Fruit fly (Drosophila melanogaster) whole organism, prepupa: ENCODE data around the gene CG33511.

Experiments used
- Blimp-1 ChIP-seq: fragments of 200-800 bp; sonication (Bioruptor generic); optimal IDR thresholded peaks from 3 replicates; lab custom pipeline; 2017; ENCODE audit warnings: missing biosample characterization, missing genetic modification characterization, mild to moderate bottlenecking, moderate library complexity, missing genetic modification reagents
- CG10631 ChIP-seq: fragments of 200-800 bp; sonication (Bioruptor generic); optimal IDR thresholded peaks from 2 replicates; lab custom pipeline; 2016; ENCODE audit warnings: missing biosample characterization, missing genetic modification characterization
- CG10669 ChIP-seq: fragments of 200-800 bp; sonication (Bioruptor generic); optimal IDR thresholded peaks from 3 replicates; lab custom pipeline; 2018; ENCODE audit warnings: missing biosample characterization, mild to moderate bottlenecking, missing genetic modification characterization, moderate library complexity
- CG11294 ChIP-seq: fragments of 200-800 bp; sonication (Bioruptor generic); IDR thresholded peaks from 2 replicates; pipeline ENCODE4 v1.3.6; 2022; ENCODE audit warnings: missing biosample characterization, missing genetic modification characterization
- CG11762 ChIP-seq: fragments of 200-800 bp; sonication (Bioruptor generic); optimal IDR thresholded peaks from 3 replicates; lab custom pipeline; 2016; ENCODE audit warnings: missing biosample characterization, missing genetic modification characterization; ENCODE audit not compliant: insufficient read depth
- CG11902 ChIP-seq: fragments of 200-800 bp; sonication (Bioruptor generic); optimal IDR thresholded peaks from 3 replicates; lab custom pipeline; 2016; ENCODE audit warnings: missing biosample characterization, missing genetic modification characterization
- CG15336 ChIP-seq: fragments of 200-800 bp; sonication (Bioruptor generic); IDR thresholded peaks from 2 replicates; pipeline ENCODE4 v1.3.6; 2022; ENCODE audit warnings: missing biosample characterization, missing genetic modification characterization
- CG1621 ChIP-seq: fragments of 200-800 bp; sonication (Bioruptor generic); optimal IDR thresholded peaks from 3 replicates; lab custom pipeline; 2018; ENCODE audit warnings: missing biosample characterization, mild to moderate bottlenecking, missing genetic modification characterization
- CG16779 ChIP-seq: fragments of 200-800 bp; sonication (Bioruptor generic); optimal IDR thresholded peaks from 3 replicates; lab custom pipeline; 2017; ENCODE audit warnings: missing biosample characterization, mild to moderate bottlenecking, missing genetic modification characterization
- CG3032 ChIP-seq: fragments of 200-800 bp; optimal IDR thresholded peaks from 2 replicates; lab custom pipeline; 2019; ENCODE audit warnings: missing biosample characterization, mild to moderate bottlenecking, missing genetic modification characterization, moderate library complexity
- CG31627 ChIP-seq: fragments of 200-800 bp; sonication (Bioruptor generic); optimal IDR thresholded peaks from 3 replicates; lab custom pipeline; 2016; ENCODE audit warnings: missing biosample characterization, missing genetic modification characterization
- CG32006 ChIP-seq: fragments of 200-800 bp; sonication (Bioruptor generic); optimal IDR thresholded peaks from 3 replicates; lab custom pipeline; 2017; ENCODE audit warnings: missing biosample characterization, mild to moderate bottlenecking, missing genetic modification characterization
- CG34406 ChIP-seq: fragments of 200-800 bp; sonication (Bioruptor generic); optimal IDR thresholded peaks from 3 replicates; lab custom pipeline; 2016; ENCODE audit warnings: missing biosample characterization, missing genetic modification characterization
- CG3919 ChIP-seq: fragments of 200-800 bp; sonication (Bioruptor generic); optimal IDR thresholded peaks from 3 replicates; lab custom pipeline; 2016; ENCODE audit warnings: missing biosample characterization, missing genetic modification characterization
- CG4318 ChIP-seq: fragments of 200-800 bp; sonication (Bioruptor generic); optimal IDR thresholded peaks from 3 replicates; lab custom pipeline; 2017; ENCODE audit warnings: missing biosample characterization, mild to moderate bottlenecking, missing genetic modification characterization
- CG6792 ChIP-seq: fragments of 200-800 bp; sonication (Bioruptor generic); optimal IDR thresholded peaks from 3 replicates; lab custom pipeline; 2016; ENCODE audit warnings: missing biosample characterization, missing genetic modification characterization
- CG6808 ChIP-seq: fragments of 200-800 bp; sonication (Bioruptor generic); optimal IDR thresholded peaks from 3 replicates; lab custom pipeline; 2017; ENCODE audit warnings: missing biosample characterization, missing genetic modification characterization, mild to moderate bottlenecking, moderate library complexity, missing genetic modification reagents
- CG6854 ChIP-seq: fragments of 200-800 bp; sonication (Bioruptor generic); optimal IDR thresholded peaks from 2 replicates; lab custom pipeline; 2017; ENCODE audit warnings: missing biosample characterization, mild to moderate bottlenecking, missing genetic modification characterization
- CG8119 ChIP-seq: fragments of 200-800 bp; sonication (Bioruptor generic); IDR thresholded peaks from 3 replicates; pipeline ENCODE4 v1.3.6; 2022; ENCODE audit warnings: missing biosample characterization, missing genetic modification characterization
- CG8319 ChIP-seq: fragments of 200-800 bp; sonication (Bioruptor generic); optimal IDR thresholded peaks from 3 replicates; lab custom pipeline; 2016; ENCODE audit warnings: missing biosample characterization, missing genetic modification characterization
- CG8632 ChIP-seq: fragments of 200-800 bp; sonication (Bioruptor generic); optimal IDR thresholded peaks from 3 replicates; lab custom pipeline; 2016; ENCODE audit warnings: missing biosample characterization, missing genetic modification characterization
- CG9139 ChIP-seq: fragments of 200-800 bp; sonication (Bioruptor generic); optimal IDR thresholded peaks from 3 replicates; lab custom pipeline; 2017; ENCODE audit warnings: missing biosample characterization, mild to moderate bottlenecking, missing genetic modification characterization
- Eip75B ChIP-seq: fragments of 200-800 bp; sonication (Bioruptor generic); optimal IDR thresholded peaks from 3 replicates; lab custom pipeline; 2016; ENCODE audit warnings: missing biosample characterization, missing genetic modification characterization
- Eip78C ChIP-seq: fragments of 200-800 bp; sonication (Bioruptor generic); peaks from one replicate; lab custom pipeline; 2016; ENCODE audit warnings: missing biosample characterization, missing genetic modification characterization
- Ets21C ChIP-seq: fragments of 200-800 bp; sonication (Bioruptor generic); optimal IDR thresholded peaks from 3 replicates; lab custom pipeline; 2016; ENCODE audit warnings: missing biosample characterization, missing genetic modification characterization
- Ets96B ChIP-seq: fragments of 200-800 bp; optimal IDR thresholded peaks from 2 replicates; lab custom pipeline; 2019; ENCODE audit warnings: missing biosample characterization, mild to moderate bottlenecking, missing genetic modification characterization, moderate library complexity
- Gug ChIP-seq: fragments of 200-800 bp; sonication (Bioruptor generic); IDR thresholded peaks from 2 replicates; pipeline ENCODE4 v1.3.6; 2022; ENCODE audit warnings: missing biosample characterization, missing genetic modification characterization
- Hr4 ChIP-seq: fragments of 200-800 bp; sonication (Bioruptor generic); optimal IDR thresholded peaks from 3 replicates; lab custom pipeline; 2016; ENCODE audit warnings: missing biosample characterization, missing genetic modification characterization
- Lpt ChIP-seq: fragments of 200-800 bp; sonication (Bioruptor generic); optimal IDR thresholded peaks from 3 replicates; lab custom pipeline; 2016; ENCODE audit warnings: missing biosample characterization, missing genetic modification characterization
- Met ChIP-seq: fragments of 200-800 bp; sonication (Bioruptor generic); optimal IDR thresholded peaks from 3 replicates; lab custom pipeline; 2016; ENCODE audit warnings: missing biosample characterization, missing genetic modification characterization
- OdsH ChIP-seq: fragments of 200-800 bp; sonication (Bioruptor generic); optimal IDR thresholded peaks from 3 replicates; lab custom pipeline; 2016; ENCODE audit warnings: missing biosample characterization, missing genetic modification characterization
- Smox ChIP-seq: fragments of 200-800 bp; sonication (Bioruptor generic); optimal IDR thresholded peaks from 3 replicates; lab custom pipeline; 2016; ENCODE audit warnings: missing biosample characterization, missing genetic modification characterization
- Sox102F ChIP-seq: fragments of 200-800 bp; sonication (Bioruptor generic); optimal IDR thresholded peaks from 2 replicates; lab custom pipeline; 2016; ENCODE audit warnings: missing biosample characterization, mild to moderate bottlenecking, missing genetic modification characterization
- Sox15 ChIP-seq: fragments of 200-800 bp; sonication (Bioruptor generic); optimal IDR thresholded peaks from 3 replicates; lab custom pipeline; 2016; ENCODE audit warnings: missing biosample characterization, missing genetic modification characterization
- achi ChIP-seq: fragments of 200-800 bp; sonication (Bioruptor generic); optimal IDR thresholded peaks from 3 replicates; lab custom pipeline; 2016; ENCODE audit warnings: missing biosample characterization, missing genetic modification characterization
- cyc ChIP-seq: fragments of 200-800 bp; sonication (Bioruptor generic); optimal IDR thresholded peaks from 3 replicates; lab custom pipeline; 2016; ENCODE audit warnings: missing biosample characterization, missing genetic modification characterization
- dac ChIP-seq: fragments of 200-800 bp; sonication (Bioruptor generic); optimal IDR thresholded peaks from 2 replicates; lab custom pipeline; 2017; ENCODE audit warnings: missing biosample characterization, mild to moderate bottlenecking, missing genetic modification characterization
- dsx ChIP-seq: fragments of 200-800 bp; optimal IDR thresholded peaks from 3 replicates; lab custom pipeline; 2019; ENCODE audit warnings: missing biosample characterization, mild to moderate bottlenecking, missing genetic modification characterization, moderate library complexity; ENCODE audit not compliant: poor library complexity, severe bottlenecking
- eg ChIP-seq: fragments of 200-800 bp; sonication (Bioruptor generic); IDR thresholded peaks from 3 replicates; pipeline ENCODE4 v1.3.6; 2022; ENCODE audit warnings: missing biosample characterization, missing genetic modification characterization
- fd59A ChIP-seq: fragments of 200-800 bp; sonication (Bioruptor generic); optimal IDR thresholded peaks from 2 replicates; lab custom pipeline; 2017; ENCODE audit warnings: missing biosample characterization, mild to moderate bottlenecking, missing genetic modification characterization, missing genetic modification reagents
- fd85E ChIP-seq: fragments of 200-800 bp; sonication (Bioruptor generic); optimal IDR thresholded peaks from 3 replicates; lab custom pipeline; 2016; ENCODE audit warnings: missing biosample characterization, missing genetic modification characterization
- lz ChIP-seq: fragments of 200-800 bp; sonication (Bioruptor generic); optimal IDR thresholded peaks from 3 replicates; lab custom pipeline; 2016; ENCODE audit warnings: missing biosample characterization, missing genetic modification characterization
- net ChIP-seq: fragments of 200-800 bp; sonication (Bioruptor generic); optimal IDR thresholded peaks from 3 replicates; lab custom pipeline; 2016; ENCODE audit warnings: missing biosample characterization, missing genetic modification characterization
- pdm3 ChIP-seq: fragments of 200-800 bp; sonication (Bioruptor generic); optimal IDR thresholded peaks from 3 replicates; lab custom pipeline; 2016; ENCODE audit warnings: missing biosample characterization, missing genetic modification characterization
- salr ChIP-seq, 2 experiments: fragments of 200-800 bp; sonication (Bioruptor generic); optimal IDR thresholded peaks; 3 replicates each; lab custom pipeline; 2016 to 2018; ENCODE audit warnings: missing biosample characterization in 2 of 2, missing genetic modification characterization in 2 of 2, mild to moderate bottlenecking in 1 of 2
- ss ChIP-seq, 2 experiments: fragments of 200-800 bp; sonication (Bioruptor generic); optimal IDR thresholded peaks; 2 replicates in 1 of 2; 3 replicates in 1 of 2; lab custom pipeline; 2017 to 2018; ENCODE audit warnings: mild to moderate bottlenecking in 2 of 2, missing biosample characterization in 2 of 2, missing genetic modification characterization in 2 of 2, moderate library complexity in 1 of 2
- svp ChIP-seq: fragments of 200-800 bp; sonication (Bioruptor generic); peaks from one replicate; lab custom pipeline; 2016; ENCODE audit warnings: missing biosample characterization, missing genetic modification characterization

Gene CG33511

dm6 chr2L:21108759-21109282 lies 26.5 kb upstream of the CG33511 start (continued):
- TF ChIP-seq CG34406 (GFP tag; lab: Kevin White, UChicago), result peak; percentile 37

- TF ChIP-seq Blimp-1 (GFP tag; lab: Kevin White, UChicago), result no peak
- no peak for TF ChIP-seq ss (GFP tag; optimal IDR thresholded peaks at IDR 0.05; lab: Kevin White, UChicago)
- TF ChIP-seq CG15336 (GFP tag; lab: Robert Waterston, UW), result no peak; the same call in 1 of the 2 replicates
- TF ChIP-seq CG11762 (GFP tag; lab: Kevin White, UChicago), result peak; percentile 4
- TF ChIP-seq svp (GFP tag; lab: Kevin White, UChicago), result no peak
- TF ChIP-seq cyc (GFP tag; lab: Kevin White, UChicago), result peak; percentile 12
- TF ChIP-seq CG10669 (GFP tag; lab: Kevin White, UChicago), result no peak
- TF ChIP-seq achi (GFP tag; lab: Kevin White, UChicago), result peak; percentile 59
- TF ChIP-seq Ets96B, result peak; percentile 44
- TF ChIP-seq Hr4 (GFP tag; lab: Kevin White, UChicago), result peak; percentile 59
- no peak for TF ChIP-seq Ets21C (GFP tag; lab: Kevin White, UChicago)
- peak; percentile 42 for TF ChIP-seq OdsH (GFP tag; lab: Kevin White, UChicago)
- no peak for TF ChIP-seq CG11294 (GFP tag; lab: Robert Waterston, UW)
- TF ChIP-seq CG16779, result no peak
- TF ChIP-seq dsx, result no peak
- 0 out of 2 replicates have a peak, but pooled peaks have one; percentile 35 for TF ChIP-seq Gug (GFP tag; lab: Robert Waterston, UW)
- TF ChIP-seq fd85E (GFP tag; lab: Kevin White, UChicago), result no peak
- TF ChIP-seq CG1621 (tag; lab: Kevin White, UChicago), result no peak
- TF ChIP-seq CG10631 (GFP tag; lab: Kevin White, UChicago), result peak; percentile 35
- peak; percentile 54 for TF ChIP-seq Eip75B (GFP tag; lab: Kevin White, UChicago)
- TF ChIP-seq CG4318, result peak; percentile 0
- TF ChIP-seq CG6854 (GFP tag; lab: Kevin White, UChicago), result peak; percentile 24
- TF ChIP-seq Lpt, result peak; percentile 42
- TF ChIP-seq CG8632, result no peak
- peak; percentile 60 for TF ChIP-seq CG32006
- TF ChIP-seq CG6792 (GFP tag; lab: Kevin White, UChicago), result no peak
- TF ChIP-seq CG3032 (tag; lab: Kevin White, UChicago), result peak; percentile 24
- peak; percentile 45 for TF ChIP-seq Smox (GFP tag; lab: Kevin White, UChicago)
- no peak for TF ChIP-seq CG6808 (GFP tag; lab: Kevin White, UChicago)
- TF ChIP-seq Sox102F (GFP tag; lab: Kevin White, UChicago), result peak; percentile 15
- TF ChIP-seq Met, result peak; percentile 44
- TF ChIP-seq fd59A (GFP tag; lab: Kevin White, UChicago), result no peak
- TF ChIP-seq CG9139, result no peak
- peak; percentile 58; the same call in 2 of the 3 replicates for TF ChIP-seq CG8119
- no peak for TF ChIP-seq net
- peak; percentile 45 for TF ChIP-seq pdm3
- no peak for TF ChIP-seq dac (GFP tag; lab: Kevin White, UChicago)
- TF ChIP-seq lz (GFP tag; lab: Kevin White, UChicago), result peak; percentile 47
- TF ChIP-seq CG34406 (GFP tag; lab: Kevin White, UChicago), result peak; percentile 8
- peak; percentile 47 for TF ChIP-seq eg (GFP tag; lab: Robert Waterston, UW)
- no peak for TF ChIP-seq Sox15 (GFP tag; lab: Kevin White, UChicago)
- TF ChIP-seq CG31627, result peak; percentile 18
- TF ChIP-seq salr (GFP tag; optimal IDR thresholded peaks at IDR 0.05; lab: Kevin White, UChicago), result peak in 1 of 2 experiments; percentile 34
- peak; percentile 55 for TF ChIP-seq CG3919 (GFP tag; lab: Kevin White, UChicago)
- TF ChIP-seq Eip78C (GFP tag; lab: Kevin White, UChicago), result peak; percentile 85
- no peak for TF ChIP-seq CG11902 (GFP tag; lab: Kevin White, UChicago)
- no peak for TF ChIP-seq CG8319 (GFP tag; lab: Kevin White, UChicago)
Measured at dm6 chr2L:21107651-21108489, 25.6 kb upstream of the CG33511 start.
